Worm (Caenorhabditis elegans): ENCODE results near the gene srsx-39.

srsx-39 gene

ce11 chrV:15281279-15281949 is 24.8 kb upstream of the srsx-39 start, which contains the start of the genes srw-19 and srx-51:
Gene srw-19, minus strand, starts transcription at chrV:15281379.
Gene srx-51, plus strand, starts transcription at chrV:15281899.
- no peak for TF ChIP-seq F13C5.2 (tag; optimal IDR thresholded peaks at IDR 0.05)
- no peak for TF ChIP-seq flt-1 (GFP tag; IDR thresholded peaks at IDR 0.05)
- TF ChIP-seq hmbx-1 (tag; optimal IDR thresholded peaks at IDR 0.05) = no peak
- TF ChIP-seq aly-1 (tag; optimal IDR thresholded peaks at IDR 0.05) = no peak
- no peak for TF ChIP-seq ceh-36 (tag; optimal IDR thresholded peaks at IDR 0.05)
- TF ChIP-seq B0310.2 (tag; optimal IDR thresholded peaks at IDR 0.05) = no peak
- TF ChIP-seq sea-1 (GFP tag; conservative IDR thresholded peaks at IDR 0.05) = no peak
- no peak for TF ChIP-seq hnd-1 (tag; optimal IDR thresholded peaks at IDR 0.05)
- TF ChIP-seq tbx-37 (GFP tag; conservative IDR thresholded peaks at IDR 0.05) = no peak
- TF ChIP-seq scrt-1 (GFP tag; IDR thresholded peaks at IDR 0.05) = no peak
- no peak for TF ChIP-seq hmg-4 (GFP tag; optimal IDR thresholded peaks at IDR 0.05)

DNA sequence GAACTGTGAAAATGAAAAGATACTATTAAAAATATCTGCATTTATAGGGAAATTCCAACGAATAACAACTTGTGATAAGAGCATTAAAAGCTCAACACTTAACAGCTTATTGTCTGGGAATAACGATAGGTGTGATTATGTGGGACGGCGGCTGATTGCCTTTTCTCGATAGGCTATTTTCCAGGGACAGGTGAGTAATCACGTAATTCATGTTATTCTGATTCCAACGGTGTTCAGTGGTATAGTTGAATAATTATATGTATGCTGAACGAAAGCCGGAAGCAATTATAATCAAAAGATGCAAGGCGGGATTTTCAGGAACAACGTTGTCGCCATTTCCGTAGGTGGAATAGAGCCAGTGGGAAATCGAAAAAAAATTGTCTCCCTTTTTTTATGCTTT is 20.3 kb upstream of the srsx-39 start, which contains the start of gene srw-17:
Gene srw-17, minus strand, starts transcription at position 101 of the 400 bp plus-strand sequence.
- TF ChIP-seq aly-1 (tag; optimal IDR thresholded peaks at IDR 0.05) (no peak), F13C5.2 (tag; optimal IDR thresholded peaks at IDR 0.05) (no peak), hnd-1 (tag; optimal IDR thresholded peaks at IDR 0.05) (no peak), B0310.2 (tag; optimal IDR thresholded peaks at IDR 0.05) (no peak), ceh-36 (tag; optimal IDR thresholded peaks at IDR 0.05) (no peak), ceh-13 (GFP tag; optimal IDR thresholded peaks at IDR 0.05) (no peak), tra-4 (tag; optimal IDR thresholded peaks at IDR 0.05) (no peak), ama-1 (optimal IDR thresholded peaks at IDR 0.05) (no peak), tbx-11 (GFP tag; IDR thresholded peaks at IDR 0.05) (no peak), pes-1 (GFP tag; IDR thresholded peaks at IDR 0.05) (no peak), scrt-1 (GFP tag; IDR thresholded peaks at IDR 0.05) (no peak), hmg-4 (GFP tag; optimal IDR thresholded peaks at IDR 0.05) (no peak), hmbx-1 (tag; optimal IDR thresholded peaks at IDR 0.05) (no peak), ets-7 (tag; optimal IDR thresholded peaks at IDR 0.05) (no peak), sea-1 (GFP tag; conservative IDR thresholded peaks at IDR 0.05) (no peak), flt-1 (GFP tag; IDR thresholded peaks at IDR 0.05) (no peak), tbx-37 (GFP tag; conservative IDR thresholded peaks at IDR 0.05) (no peak)

DNA sequence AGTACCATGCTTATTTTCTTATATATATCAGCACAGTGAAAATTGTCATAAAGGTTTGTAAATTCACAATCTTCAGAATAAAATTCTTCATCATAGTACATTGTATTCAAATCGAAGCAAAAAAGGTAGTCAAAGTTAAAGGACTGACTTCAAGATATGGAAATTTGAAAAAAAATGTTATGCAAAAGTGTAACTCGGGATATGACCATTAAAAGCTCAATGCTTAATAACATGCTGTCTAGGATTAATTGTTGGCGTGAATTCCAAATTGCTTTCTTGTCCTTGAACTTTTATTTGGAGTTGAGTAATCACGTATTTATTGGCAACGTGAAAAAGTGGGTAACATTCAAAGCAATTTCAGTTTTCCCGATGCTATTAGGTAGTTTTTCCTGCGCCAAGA is 18.2 kb upstream of the srsx-39 start, which contains the start of gene srw-16:
Gene srw-16, minus strand, starts transcription at position 101 of the 400 bp plus-strand sequence.
- TF ChIP-seq ceh-36 (tag; optimal IDR thresholded peaks at IDR 0.05) (no peak), tbx-37 (GFP tag; conservative IDR thresholded peaks at IDR 0.05) (no peak), aly-1 (tag; optimal IDR thresholded peaks at IDR 0.05) (no peak), B0310.2 (tag; optimal IDR thresholded peaks at IDR 0.05) (no peak), sea-1 (GFP tag; conservative IDR thresholded peaks at IDR 0.05) (no peak), tra-4 (tag; optimal IDR thresholded peaks at IDR 0.05) (no peak)

ce11 chrV:15272263-15272662 is 15.7 kb upstream of the srsx-39 start, which contains the start of gene T10H4.4:
Gene T10H4.4, minus strand, starts transcription at chrV:15272363.
- no peak for TF ChIP-seq F13C5.2 (tag; optimal IDR thresholded peaks at IDR 0.05)
- TF ChIP-seq tra-4 (tag; optimal IDR thresholded peaks at IDR 0.05) = no peak
- TF ChIP-seq ceh-13 (GFP tag; optimal IDR thresholded peaks at IDR 0.05) = no peak
- TF ChIP-seq sea-1 (GFP tag; conservative IDR thresholded peaks at IDR 0.05) = no peak
- no peak for TF ChIP-seq tbx-37 (GFP tag; conservative IDR thresholded peaks at IDR 0.05)
- TF ChIP-seq hnd-1 (tag; optimal IDR thresholded peaks at IDR 0.05) = no peak
- TF ChIP-seq tbx-11 (GFP tag; IDR thresholded peaks at IDR 0.05) = no peak
- no peak for TF ChIP-seq pes-1 (GFP tag; IDR thresholded peaks at IDR 0.05)
- no peak for TF ChIP-seq ama-1 (optimal IDR thresholded peaks at IDR 0.05)
- no peak for TF ChIP-seq hmg-4 (GFP tag; optimal IDR thresholded peaks at IDR 0.05)
- TF ChIP-seq flt-1 (GFP tag; IDR thresholded peaks at IDR 0.05) = no peak
- no peak for TF ChIP-seq ceh-36 (tag; optimal IDR thresholded peaks at IDR 0.05)
- no peak for TF ChIP-seq B0310.2 (tag; optimal IDR thresholded peaks at IDR 0.05)
- no peak for TF ChIP-seq ets-7 (tag; optimal IDR thresholded peaks at IDR 0.05)
- TF ChIP-seq aly-1 (tag; optimal IDR thresholded peaks at IDR 0.05) = no peak
- TF ChIP-seq scrt-1 (GFP tag; IDR thresholded peaks at IDR 0.05) = no peak
- TF ChIP-seq hmbx-1 (tag; optimal IDR thresholded peaks at IDR 0.05) = no peak

DNA sequence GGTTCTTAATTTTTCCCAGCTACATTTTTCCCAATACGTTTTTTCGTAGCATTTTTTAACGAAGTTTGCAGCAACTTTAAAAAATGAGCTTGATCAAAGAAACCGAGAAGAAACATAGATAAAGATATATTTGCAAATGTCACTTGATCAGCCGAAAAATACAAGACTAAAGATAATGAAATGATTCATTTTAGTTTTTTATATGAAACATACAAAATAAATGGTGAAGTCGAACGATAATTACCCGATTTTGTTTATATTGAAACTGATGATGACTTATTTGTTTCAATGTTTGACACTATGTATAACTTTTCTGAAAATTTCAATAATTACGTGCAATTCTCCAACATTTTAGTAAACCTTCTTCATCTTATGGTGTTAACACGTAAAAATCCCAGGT is 11.7 kb upstream of the srsx-39 start, which contains the start of gene srw-22:
Gene srw-22, plus strand, starts transcription at position 301 of the 400 bp plus-strand sequence.
- no peak for TF ChIP-seq tbx-11 (GFP tag; IDR thresholded peaks at IDR 0.05)
- TF ChIP-seq tra-4 (tag; optimal IDR thresholded peaks at IDR 0.05) = no peak
- TF ChIP-seq hmg-4 (GFP tag; optimal IDR thresholded peaks at IDR 0.05) = no peak
- no peak for TF ChIP-seq F13C5.2 (tag; optimal IDR thresholded peaks at IDR 0.05)
- TF ChIP-seq aly-1 (tag; optimal IDR thresholded peaks at IDR 0.05) = no peak
- no peak for TF ChIP-seq B0310.2 (tag; optimal IDR thresholded peaks at IDR 0.05)
- no peak for TF ChIP-seq ceh-13 (GFP tag; optimal IDR thresholded peaks at IDR 0.05)
- TF ChIP-seq ceh-36 (tag; optimal IDR thresholded peaks at IDR 0.05) = no peak

DNA sequence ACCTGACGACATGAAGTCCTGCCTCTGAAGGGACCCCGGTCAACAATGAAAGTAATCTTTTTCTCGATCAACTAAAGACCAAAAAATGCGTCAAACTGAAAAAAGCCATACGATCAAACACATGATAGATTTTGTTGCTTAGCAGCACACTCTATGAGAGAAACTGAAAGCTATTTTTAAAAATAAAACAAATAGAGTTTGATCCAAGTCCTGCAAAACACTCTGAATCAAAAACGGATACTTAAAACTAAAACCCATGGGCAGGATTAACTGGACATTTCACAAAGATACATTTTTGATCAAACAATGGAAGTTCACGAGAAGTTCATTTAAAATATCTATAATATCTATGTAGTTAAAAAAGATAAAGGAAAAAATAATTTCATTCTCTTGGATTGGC is 10.8 kb upstream of the srsx-39 start, which contains the start of gene T10H4.13:
Gene T10H4.13, minus strand, starts transcription at position 101 of the 400 bp plus-strand sequence.
- no peak for TF ChIP-seq tbx-11 (GFP tag; IDR thresholded peaks at IDR 0.05)
- no peak for TF ChIP-seq ets-7 (tag; optimal IDR thresholded peaks at IDR 0.05)
- no peak for TF ChIP-seq hnd-1 (tag; optimal IDR thresholded peaks at IDR 0.05)
- no peak for TF ChIP-seq pes-1 (GFP tag; IDR thresholded peaks at IDR 0.05)
- no peak for TF ChIP-seq aly-1 (tag; optimal IDR thresholded peaks at IDR 0.05)
- TF ChIP-seq F13C5.2 (tag; optimal IDR thresholded peaks at IDR 0.05) = no peak
- no peak for TF ChIP-seq tbx-37 (GFP tag; conservative IDR thresholded peaks at IDR 0.05)
- no peak for TF ChIP-seq flt-1 (GFP tag; IDR thresholded peaks at IDR 0.05)
- TF ChIP-seq B0310.2 (tag; optimal IDR thresholded peaks at IDR 0.05) = no peak
- no peak for TF ChIP-seq ceh-13 (GFP tag; optimal IDR thresholded peaks at IDR 0.05)
- TF ChIP-seq scrt-1 (GFP tag; IDR thresholded peaks at IDR 0.05) = no peak
- TF ChIP-seq ceh-36 (tag; optimal IDR thresholded peaks at IDR 0.05) = no peak

DNA sequence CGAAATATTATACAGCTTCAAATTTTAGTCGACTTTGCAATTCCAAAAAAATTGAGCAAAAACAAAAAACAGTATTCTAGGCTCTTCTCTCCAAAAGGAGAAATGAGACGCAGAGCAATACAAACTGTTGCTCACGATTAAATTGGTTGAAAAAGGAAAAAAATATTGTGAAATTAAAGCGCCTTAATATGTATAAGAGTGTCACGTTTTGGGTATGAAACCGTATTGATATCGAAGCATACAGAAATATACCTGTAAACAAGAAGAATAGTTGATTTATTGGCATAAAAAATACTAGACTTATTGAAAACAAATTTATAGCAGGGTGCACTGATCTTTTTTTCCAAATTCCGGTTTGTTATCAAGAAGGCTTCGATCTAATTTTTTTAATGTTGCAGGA is 9.2 kb upstream of the srsx-39 start, which contains the start of gene M01B2.13:
Gene M01B2.13, minus strand, starts transcription at position 101 of the 400 bp plus-strand sequence.
- TF ChIP-seq ets-7 (tag; optimal IDR thresholded peaks at IDR 0.05) = no peak
- no peak for TF ChIP-seq ceh-36 (tag; optimal IDR thresholded peaks at IDR 0.05)
- no peak for TF ChIP-seq hmbx-1 (tag; optimal IDR thresholded peaks at IDR 0.05)
- no peak for TF ChIP-seq scrt-1 (GFP tag; IDR thresholded peaks at IDR 0.05)

Measured in whole organism, early embryonic.